Worm (Caenorhabditis elegans) whole organism, midembryonic: ENCODE results near the gene srbc-43.

Source experiments
- T22C8.4 ChIP-seq: fragments of 200-800 bp; sonication (Bioruptor generic); IDR thresholded peaks from 2 replicates; pipeline ENCODE4 v1.3.6; 2022; ENCODE audit warnings: missing genetic modification characterization, missing compliant biosample characterization
- cog-1 ChIP-seq: sonication (generic microtip); optimal IDR thresholded peaks from 2 replicates; lab custom pipeline; 2016; ENCODE audit warnings: missing genetic modification characterization, missing compliant biosample characterization
- flt-1 ChIP-seq: fragments of 200-800 bp; sonication (Bioruptor generic); IDR thresholded peaks from 2 replicates; pipeline ENCODE4 v1.3.6; 2022; ENCODE audit warnings: missing genetic modification characterization, missing compliant biosample characterization
- klf-2 ChIP-seq: fragments of 200-800 bp; sonication (Bioruptor generic); conservative IDR thresholded peaks from 2 replicates; pipeline ENCODE4 v1.3.6; 2022; ENCODE audit warnings: missing genetic modification reagents, missing genetic modification characterization, missing compliant biosample characterization
- ref-1 ChIP-seq: fragments of 200-800 bp; sonication (Bioruptor generic); conservative IDR thresholded peaks from 2 replicates; pipeline ENCODE4 v1.3.6; 2022; ENCODE audit warnings: missing genetic modification reagents, missing genetic modification characterization, missing compliant biosample characterization
- tab-1 ChIP-seq: fragments of 200-800 bp; sonication (Bioruptor generic); IDR thresholded peaks from 2 replicates; pipeline ENCODE4 v1.3.6; 2022; ENCODE audit warnings: missing genetic modification characterization, missing compliant biosample characterization
- ztf-29 ChIP-seq: fragments of 200-800 bp; sonication (Bioruptor generic); IDR thresholded peaks from 2 replicates; pipeline ENCODE4 v1.3.6; 2022; ENCODE audit warnings: missing genetic modification reagents, missing genetic modification characterization, missing compliant biosample characterization

- no peak for TF ChIP-seq flt-1 (GFP tag; lab: Robert Waterston, UW)
- no peak for TF ChIP-seq ref-1
- no peak for TF ChIP-seq cog-1 (tag; lab: Kevin White, UChicago)
- no peak for TF ChIP-seq klf-2 (GFP tag; lab: Robert Waterston, UW)
- TF ChIP-seq tab-1 (GFP tag; lab: Robert Waterston, UW), result no peak
- no peak for TF ChIP-seq ztf-29 (GFP tag; lab: Robert Waterston, UW)
- no peak for TF ChIP-seq T22C8.4 (GFP tag; lab: Robert Waterston, UW)
Measured at ce11 chrV:12743778-12744502, 46.4 kb downstream of the srbc-43 start.
